Worm (Caenorhabditis elegans) whole organism, L2 larva: ENCODE results near the gene C06G1.1.

Experiments used
- ama-1 ChIP-seq: fragments of 150-350 bp; optimal IDR thresholded peaks from 2 replicates; lab custom pipeline; 2018; ENCODE audit warnings: inconsistent platforms
- egl-27 ChIP-seq: sonication (generic microtip); optimal IDR thresholded peaks from 3 replicates; lab custom pipeline; 2017; ENCODE audit warnings: missing biosample characterization, missing genetic modification reagents, missing genetic modification characterization
- gmeb-1 ChIP-seq: fragments of 150-350 bp; optimal IDR thresholded peaks from 2 replicates; lab custom pipeline; 2014; ENCODE audit warnings: missing biosample characterization, missing genetic modification characterization
- mdl-1 ChIP-seq, 2 experiments: fragments of 150-350 bp in 1 of 2; sonication (generic microtip) in 1 of 2; optimal IDR thresholded peaks; 2 replicates each; lab custom pipeline; 2017; ENCODE audit warnings: missing biosample characterization in 2 of 2, missing genetic modification characterization in 2 of 2
- nhr-23 ChIP-seq: fragments of 150-350 bp; optimal IDR thresholded peaks from 2 replicates; lab custom pipeline; 2014; ENCODE audit warnings: missing biosample characterization, missing genetic modification reagents, missing genetic modification characterization
- nhr-77 ChIP-seq: fragments of 150-350 bp; optimal IDR thresholded peaks from 2 replicates; lab custom pipeline; 2014; ENCODE audit warnings: missing biosample characterization, missing genetic modification characterization
- snpc-4 ChIP-seq: fragments of 150-350 bp; optimal IDR thresholded peaks from 2 replicates; lab custom pipeline; 2014; ENCODE audit warnings: missing biosample characterization, missing genetic modification characterization
- unc-39 ChIP-seq: fragments of 150-350 bp; optimal IDR thresholded peaks from 2 replicates; lab custom pipeline; 2014; ENCODE audit warnings: missing biosample characterization, missing genetic modification characterization
- unc-62 ChIP-seq: fragments of 150-350 bp; optimal IDR thresholded peaks from 2 replicates; lab custom pipeline; 2014; ENCODE audit warnings: missing biosample characterization, missing genetic modification reagents, missing genetic modification characterization

DNA sequence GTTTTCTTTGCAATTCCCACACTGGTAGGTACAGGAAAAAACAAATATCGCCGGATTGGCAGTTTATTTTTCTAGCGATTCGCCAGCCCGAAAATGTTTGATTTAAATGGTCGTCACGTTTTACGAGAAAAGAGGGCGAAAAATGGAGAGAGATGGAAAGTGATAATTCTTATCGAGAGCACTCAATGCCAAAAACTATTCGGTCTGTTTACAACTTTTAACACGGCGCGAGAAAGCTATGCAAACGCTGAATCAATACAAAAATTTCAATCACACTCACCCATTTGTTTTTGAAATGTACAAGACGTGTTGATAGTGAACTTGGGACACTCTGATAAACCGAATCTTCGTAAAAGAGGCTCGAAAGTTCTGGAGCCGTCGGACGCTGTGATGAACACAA lies 39.5 kb downstream of the C06G1.1 start:
- no peak for TF ChIP-seq unc-62
- TF ChIP-seq egl-27 (tag; lab: Kevin White, UChicago) = no peak
- TF ChIP-seq nhr-77 = no peak
- no peak for TF ChIP-seq nhr-23 (tag; lab: Kevin White, UChicago)
- TF ChIP-seq ama-1 (lab: Kevin White, UChicago) = no peak
- TF ChIP-seq snpc-4 (tag; lab: Kevin White, UChicago) = no peak
- TF ChIP-seq gmeb-1 (tag; lab: Kevin White, UChicago) = peak; percentile 12
- no peak for TF ChIP-seq mdl-1 (tag; optimal IDR thresholded peaks at IDR 0.05; lab: Kevin White, UChicago)
- TF ChIP-seq unc-39 = no peak
